Fruit fly (Drosophila melanogaster) whole organism, larva: Measurements from ENCODE around the gene WASp.

Source experiments
- noc ChIP-seq: fragments of 200-800 bp; sonication (Bioruptor generic); optimal IDR thresholded peaks from 3 replicates; lab custom pipeline; 2019; ENCODE audit warnings: missing biosample characterization, mild to moderate bottlenecking, missing genetic modification characterization, moderate library complexity

The WASp gene

dm6 chr3R:28850662-28851257 is 18.9 kb upstream of the WASp start:
- no peak for TF ChIP-seq noc (tag; lab: Kevin White, UChicago)

- no peak for TF ChIP-seq noc (tag; lab: Kevin White, UChicago)
Observed at dm6 chr3R:28848693-28849470, 17.1 kb upstream of the WASp start.

DNA sequence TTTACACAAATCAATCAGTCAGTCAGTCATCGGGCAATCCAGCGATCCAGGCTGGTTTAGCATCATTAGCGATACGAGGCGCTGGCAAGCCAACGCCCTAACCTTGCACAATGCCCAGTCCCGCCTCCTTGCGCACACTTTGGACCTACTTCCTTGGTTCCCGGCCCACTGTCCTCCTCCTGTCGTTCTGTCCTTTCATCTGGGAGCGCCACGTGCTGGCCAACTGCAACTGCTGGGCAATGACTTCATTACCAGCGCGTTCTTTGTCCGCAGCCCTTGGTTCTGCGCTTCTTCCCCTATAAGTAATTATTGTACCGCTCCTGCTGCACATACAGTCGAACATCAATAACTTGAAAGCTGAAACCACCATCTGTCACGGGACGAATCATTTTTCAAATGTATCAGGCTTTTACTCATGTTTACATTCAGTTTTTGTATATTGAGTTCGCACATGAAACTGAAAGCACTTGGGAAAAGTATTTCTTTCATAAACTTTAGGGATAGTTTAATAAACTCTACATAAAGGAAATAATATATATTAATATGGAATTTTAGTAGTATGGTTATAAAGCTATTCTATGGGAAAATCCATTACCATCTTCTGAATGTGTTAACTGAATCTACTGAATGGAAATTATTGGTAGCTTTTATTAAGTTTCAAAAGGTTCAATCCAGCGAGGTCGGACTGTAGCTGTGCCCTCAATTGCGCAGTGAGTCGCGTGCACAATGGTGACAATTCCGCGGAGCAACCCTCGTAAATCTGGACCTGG is 15.9 kb upstream of the WASp start:
- TF ChIP-seq noc (tag; lab: Kevin White, UChicago) = no peak

dm6 chr3R:28846877-28847529 is 15.2 kb upstream of the WASp start:
- TF ChIP-seq noc (tag; lab: Kevin White, UChicago) = no peak

dm6 chr3R:28845981-28846380 is 14.2 kb upstream of the WASp start:
- TF ChIP-seq noc (tag; lab: Kevin White, UChicago) = no peak

DNA sequence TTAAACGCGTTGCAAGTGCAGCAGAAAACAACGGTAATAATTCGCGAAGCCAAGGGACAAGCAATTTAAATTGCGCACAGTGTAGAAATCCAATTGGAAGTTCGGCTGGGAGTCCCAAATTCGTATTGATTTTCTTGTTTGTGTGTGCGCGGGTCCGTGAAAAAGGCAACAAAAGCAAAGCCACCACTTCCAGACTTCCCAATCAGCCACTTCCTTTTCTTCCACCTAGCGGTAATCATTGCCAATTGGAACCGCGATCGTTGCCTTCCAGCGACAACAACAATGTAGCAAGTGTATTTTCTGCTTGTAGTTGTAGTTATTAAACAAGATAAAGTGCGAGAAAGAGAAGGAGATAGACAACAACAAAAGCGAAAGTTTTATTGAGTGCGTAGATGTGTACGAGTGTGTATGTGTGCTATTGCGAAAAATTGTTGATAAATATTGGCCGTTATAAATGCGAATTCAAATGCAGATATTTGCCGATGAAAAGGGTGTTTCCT is 13.6 kb upstream of the WASp start:
- TF ChIP-seq noc (tag; lab: Kevin White, UChicago) = peak; percentile 24

DNA sequence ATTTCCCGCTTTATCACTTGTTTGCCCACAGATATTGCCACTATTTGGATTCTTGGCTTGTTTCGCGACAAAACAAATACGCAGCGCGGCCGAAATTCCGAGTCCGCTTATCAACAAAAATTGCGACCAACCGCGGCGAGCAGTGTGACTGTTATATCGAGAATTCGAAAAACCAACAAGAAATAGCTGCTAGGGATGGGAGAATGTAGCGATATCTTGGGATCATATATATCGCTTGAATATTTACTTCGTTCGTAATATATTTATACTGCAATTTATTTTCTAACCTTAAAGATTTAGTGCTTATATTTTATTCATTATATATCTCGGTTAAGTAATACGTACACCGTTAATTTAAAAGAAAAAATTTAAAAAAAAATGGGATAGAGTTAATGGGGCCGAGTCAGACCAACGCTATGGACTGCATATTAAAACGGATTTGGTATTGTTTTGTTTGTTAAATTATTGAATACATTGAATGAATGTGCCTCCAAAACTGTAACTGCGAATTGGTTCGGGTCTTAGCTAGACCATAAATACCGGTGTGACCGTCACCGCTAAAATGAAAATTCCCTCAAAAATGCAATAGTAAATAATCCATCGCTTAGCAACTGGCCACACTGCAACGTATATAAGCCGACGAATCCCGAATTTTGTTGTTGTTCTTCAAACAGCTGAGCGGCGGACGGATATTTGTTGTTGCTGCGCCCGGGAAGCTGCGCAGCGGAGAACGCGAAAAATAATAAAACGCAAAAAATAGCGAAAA is 13.0 kb upstream of the WASp start, which contains the start of the genes Apc and spg:
Apc (minus strand) TSS at position 138 of the 766 bp plus-strand sequence.
spg (plus strand) TSS at position 660 of the 766 bp plus-strand sequence.
- TF ChIP-seq noc (tag; lab: Kevin White, UChicago) = peak; percentile 72

DNA sequence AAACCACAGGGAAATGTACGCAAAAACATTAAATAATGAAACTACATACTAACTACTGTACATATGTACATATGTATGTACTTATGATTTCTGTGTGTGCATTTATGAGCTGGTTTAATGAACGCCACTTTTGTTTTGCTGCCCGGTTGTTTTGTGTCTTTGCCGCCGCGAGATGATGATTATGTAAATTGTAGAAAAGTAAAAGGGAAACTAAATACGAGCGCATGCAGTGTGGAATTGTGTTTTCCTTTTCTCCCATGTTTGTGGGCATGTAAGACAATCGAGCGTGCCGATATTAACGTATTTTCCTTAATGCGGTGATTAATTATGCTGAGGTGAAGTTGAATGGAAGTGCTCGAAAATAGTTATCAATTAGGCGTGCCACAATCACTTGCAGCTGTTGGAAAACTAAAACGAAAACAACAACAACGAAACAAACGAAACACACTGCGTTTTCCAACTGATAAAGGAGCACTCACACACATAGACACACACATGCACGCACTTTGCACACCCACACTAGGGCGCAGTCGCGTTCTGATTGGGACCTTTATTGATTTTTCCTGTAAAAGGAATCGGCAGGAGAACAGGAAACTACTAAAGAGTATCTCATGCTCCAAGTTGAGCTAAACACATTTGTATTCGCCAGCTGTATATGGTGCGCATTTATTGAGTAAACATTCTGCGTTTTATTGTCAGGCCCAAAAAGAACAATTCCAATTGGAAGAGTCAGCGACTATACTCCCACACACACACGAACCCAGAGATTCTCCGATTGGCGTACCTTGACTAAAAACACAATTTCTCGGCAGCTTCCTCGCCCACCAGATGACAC is 12.2 kb upstream of the WASp start:
- no peak for TF ChIP-seq noc (tag; lab: Kevin White, UChicago)

dm6 chr3R:28842431-28842830 is 10.6 kb upstream of the WASp start:
- TF ChIP-seq noc (tag; lab: Kevin White, UChicago) = no peak

DNA sequence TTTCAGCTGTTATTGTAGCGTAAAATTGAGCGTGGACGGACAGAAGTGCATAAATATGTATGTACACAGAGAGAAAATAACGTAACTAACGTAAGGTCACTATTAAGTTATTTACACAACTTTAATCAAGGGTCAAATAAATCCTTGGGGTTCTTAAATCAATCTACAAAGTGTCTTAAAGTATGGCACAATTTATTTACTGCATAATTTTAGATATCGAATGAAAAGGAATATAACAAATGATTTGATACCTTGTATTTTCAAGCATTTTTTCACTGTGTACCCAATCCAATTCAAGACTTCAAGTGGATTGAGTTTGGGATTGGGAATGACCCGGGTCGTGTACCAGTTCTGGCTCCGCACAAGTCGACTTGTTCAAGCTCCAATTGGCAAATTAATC is 10.1 kb upstream of the WASp start:
- TF ChIP-seq noc (tag; lab: Kevin White, UChicago) = no peak

- TF ChIP-seq noc (tag; lab: Kevin White, UChicago) = no peak
Observed at dm6 chr3R:28840620-28841019, 8.8 kb upstream of the WASp start.

DNA sequence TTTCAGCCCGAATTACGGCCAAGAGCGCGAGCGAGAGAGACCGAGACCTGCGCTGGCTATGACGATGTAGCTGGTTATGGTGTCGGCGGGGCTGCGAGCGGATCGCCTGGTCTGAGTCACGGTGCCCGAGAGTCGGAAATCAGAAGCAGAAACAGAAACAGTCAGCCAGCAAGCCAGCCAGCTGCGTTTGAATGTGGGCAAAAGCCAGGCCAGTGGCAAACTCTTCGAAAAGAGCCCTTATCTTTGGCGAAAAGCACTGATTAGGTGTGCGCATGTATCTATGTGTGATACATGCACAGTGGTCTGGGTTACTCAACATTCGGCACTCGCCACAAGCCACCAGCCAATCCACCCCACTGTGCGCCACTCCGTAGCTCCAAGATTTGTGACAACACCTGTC is 652 bp downstream of the WASp start:
- no peak for TF ChIP-seq noc (tag; lab: Kevin White, UChicago)

DNA sequence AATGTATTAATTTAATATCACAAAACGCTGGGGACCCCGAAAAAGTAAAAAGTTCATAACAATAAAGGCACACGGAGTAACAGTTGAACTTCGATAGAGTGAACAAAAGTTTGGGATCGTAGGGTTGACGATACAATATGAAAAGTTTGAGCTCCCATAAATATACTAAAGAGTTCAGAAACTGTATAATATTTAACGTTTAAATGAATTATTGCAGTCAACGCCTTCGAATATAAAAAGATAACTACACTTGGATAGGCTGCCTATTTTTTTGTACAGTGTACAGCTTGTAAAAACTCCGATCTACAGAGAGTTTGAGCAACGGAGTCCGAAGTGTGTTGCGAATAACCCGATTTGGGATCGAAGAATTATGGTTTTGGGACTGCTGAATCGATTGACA is 1.1 kb downstream of the WASp start:
- peak; percentile 3 for TF ChIP-seq noc (tag; lab: Kevin White, UChicago)
